Worm (Caenorhabditis elegans) whole organism, midembryonic: Measurements from ENCODE around the gene F32D8.12.

Experiments
- T22C8.4 ChIP-seq: fragments of 200-800 bp; sonication (Bioruptor generic); IDR thresholded peaks from 2 replicates; pipeline ENCODE4 v1.3.6; 2022; ENCODE audit warnings: missing genetic modification characterization, missing compliant biosample characterization
- cog-1 ChIP-seq: sonication (generic microtip); optimal IDR thresholded peaks from 2 replicates; lab custom pipeline; 2016; ENCODE audit warnings: missing genetic modification characterization, missing compliant biosample characterization
- flt-1 ChIP-seq: fragments of 200-800 bp; sonication (Bioruptor generic); IDR thresholded peaks from 2 replicates; pipeline ENCODE4 v1.3.6; 2022; ENCODE audit warnings: missing genetic modification characterization, missing compliant biosample characterization
- klf-2 ChIP-seq: fragments of 200-800 bp; sonication (Bioruptor generic); conservative IDR thresholded peaks from 2 replicates; pipeline ENCODE4 v1.3.6; 2022; ENCODE audit warnings: missing genetic modification reagents, missing genetic modification characterization, missing compliant biosample characterization
- med-1 ChIP-seq: sonication (generic microtip); optimal IDR thresholded peaks from 2 replicates; lab custom pipeline; 2017; ENCODE audit warnings: missing genetic modification characterization, mild to moderate bottlenecking, missing compliant biosample characterization, antibody characterized with exemption, missing genetic modification reagents; ENCODE audit not compliant: insufficient read depth
- ref-1 ChIP-seq: fragments of 200-800 bp; sonication (Bioruptor generic); conservative IDR thresholded peaks from 2 replicates; pipeline ENCODE4 v1.3.6; 2022; ENCODE audit warnings: missing genetic modification reagents, missing genetic modification characterization, missing compliant biosample characterization
- tab-1 ChIP-seq: fragments of 200-800 bp; sonication (Bioruptor generic); IDR thresholded peaks from 2 replicates; pipeline ENCODE4 v1.3.6; 2022; ENCODE audit warnings: missing genetic modification characterization, missing compliant biosample characterization
- ztf-23 ChIP-seq: fragments of 200-800 bp; sonication (Bioruptor generic); IDR thresholded peaks from 2 replicates; pipeline ENCODE4 v1.3.6; 2022; ENCODE audit warnings: missing genetic modification reagents, missing genetic modification characterization, missing compliant biosample characterization
- ztf-29 ChIP-seq: fragments of 200-800 bp; sonication (Bioruptor generic); IDR thresholded peaks from 2 replicates; pipeline ENCODE4 v1.3.6; 2022; ENCODE audit warnings: missing genetic modification reagents, missing genetic modification characterization, missing compliant biosample characterization

The F32D8.12 gene

DNA sequence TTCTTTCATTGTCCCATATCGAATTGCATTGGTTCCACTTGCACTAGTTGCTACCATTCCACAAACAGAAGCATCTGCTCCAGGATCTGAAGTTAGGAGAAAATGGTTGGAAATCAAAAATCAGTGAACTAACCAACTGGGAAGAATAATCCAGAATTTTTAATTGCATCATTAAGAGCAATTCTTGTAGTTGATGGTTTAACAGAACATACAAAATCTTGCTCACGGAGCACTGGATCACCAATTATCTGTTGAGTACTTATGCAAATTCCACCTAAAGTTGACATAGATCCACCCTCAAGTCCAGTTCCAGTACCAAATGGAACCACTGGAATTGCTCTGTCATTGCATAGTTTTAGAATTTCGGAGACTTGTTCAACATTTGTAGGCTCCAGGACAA lies 1.1 kb downstream of the F32D8.12 start:
- TF ChIP-seq cog-1, result no peak
- TF ChIP-seq flt-1 (GFP tag; lab: Robert Waterston, UW), result no peak
- TF ChIP-seq med-1, result no peak
- TF ChIP-seq klf-2, result no peak
- no peak for TF ChIP-seq ztf-29 (GFP tag; lab: Robert Waterston, UW)
- no peak for TF ChIP-seq ztf-23 (GFP tag; lab: Robert Waterston, UW)
- TF ChIP-seq ref-1 (GFP tag; lab: Robert Waterston, UW), result no peak
- TF ChIP-seq T22C8.4, result no peak
- TF ChIP-seq tab-1 (GFP tag; lab: Robert Waterston, UW), result no peak

DNA sequence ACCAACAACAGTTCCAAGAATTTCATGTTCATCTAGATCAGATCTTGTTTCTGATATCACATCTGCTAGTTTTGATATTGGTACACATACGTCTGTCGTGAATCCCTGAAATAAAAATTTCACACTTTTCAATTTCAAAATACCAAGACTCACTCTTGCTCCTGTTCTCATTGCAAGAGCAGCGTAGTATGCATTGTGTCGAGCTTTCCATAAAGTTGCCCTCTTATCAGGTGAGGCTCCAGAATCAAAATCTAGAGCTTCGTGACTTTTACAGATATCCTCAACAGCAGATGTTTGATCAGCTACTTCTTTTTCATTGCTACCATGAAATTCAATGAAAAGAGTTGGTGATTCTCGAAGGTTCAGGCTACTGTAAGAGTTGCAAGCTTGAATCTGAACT lies 1.8 kb downstream of the F32D8.12 start, which contains the start of gene F32D8.11:
F32D8.11 (minus strand) TSS at position 101 of the 400 bp plus-strand sequence.
- TF ChIP-seq ztf-23 (GFP tag; lab: Robert Waterston, UW) (no peak), ztf-29 (GFP tag; lab: Robert Waterston, UW) (no peak), ref-1 (GFP tag; lab: Robert Waterston, UW) (no peak), med-1 (no peak)

DNA sequence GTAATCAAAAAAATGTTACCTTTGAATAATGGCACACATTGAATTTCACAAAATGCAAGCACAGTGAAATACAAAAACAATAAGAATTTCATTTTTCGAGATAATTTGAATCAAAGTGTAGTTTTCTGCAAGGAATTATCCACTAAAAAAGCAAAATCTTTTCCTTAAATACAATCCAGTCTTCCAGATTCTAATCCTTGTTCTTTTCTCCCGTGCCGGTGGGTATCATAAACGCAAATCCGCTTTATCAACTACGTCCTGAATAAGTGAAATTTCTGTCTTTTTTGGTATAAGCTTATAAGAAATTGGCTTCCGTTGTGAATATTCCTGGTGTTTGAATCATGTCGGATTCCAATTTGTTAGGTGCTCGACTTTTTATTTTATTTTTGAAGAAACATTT lies 2.7 kb downstream of the F32D8.12 start:
- TF ChIP-seq T22C8.4 (no peak), tab-1 (GFP tag; lab: Robert Waterston, UW) (no peak), med-1 (no peak), ztf-23 (GFP tag; lab: Robert Waterston, UW) (no peak), ztf-29 (GFP tag; lab: Robert Waterston, UW) (no peak), klf-2 (no peak), cog-1 (no peak), flt-1 (GFP tag; lab: Robert Waterston, UW) (no peak), ref-1 (GFP tag; lab: Robert Waterston, UW) (no peak)

DNA sequence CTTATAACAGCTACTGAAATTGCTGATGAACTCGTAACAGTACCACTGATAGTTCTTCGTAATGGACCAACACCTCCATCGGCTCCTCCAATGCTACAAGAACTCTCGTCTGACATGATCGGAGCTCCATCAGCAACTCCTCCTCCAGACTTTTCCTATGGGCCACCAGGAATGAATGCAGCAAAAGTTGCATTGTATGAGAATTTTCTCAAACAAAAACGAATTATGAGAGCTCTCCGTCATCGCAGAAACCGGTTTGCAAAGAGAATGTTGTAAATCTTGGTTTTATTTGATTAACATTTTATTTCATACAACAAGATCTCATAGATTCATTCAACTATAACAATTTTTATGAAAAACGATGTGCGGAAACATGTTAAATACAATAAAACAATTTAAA lies 3.3 kb downstream of the F32D8.12 start:
- no peak for TF ChIP-seq ztf-29 (GFP tag; lab: Robert Waterston, UW)
- TF ChIP-seq flt-1 (GFP tag; lab: Robert Waterston, UW), result no peak
- TF ChIP-seq T22C8.4, result no peak
- TF ChIP-seq ztf-23 (GFP tag; lab: Robert Waterston, UW), result no peak
- no peak for TF ChIP-seq cog-1
- TF ChIP-seq klf-2, result no peak
- TF ChIP-seq tab-1 (GFP tag; lab: Robert Waterston, UW), result no peak
- no peak for TF ChIP-seq ref-1 (GFP tag; lab: Robert Waterston, UW)
- TF ChIP-seq med-1, result no peak

DNA sequence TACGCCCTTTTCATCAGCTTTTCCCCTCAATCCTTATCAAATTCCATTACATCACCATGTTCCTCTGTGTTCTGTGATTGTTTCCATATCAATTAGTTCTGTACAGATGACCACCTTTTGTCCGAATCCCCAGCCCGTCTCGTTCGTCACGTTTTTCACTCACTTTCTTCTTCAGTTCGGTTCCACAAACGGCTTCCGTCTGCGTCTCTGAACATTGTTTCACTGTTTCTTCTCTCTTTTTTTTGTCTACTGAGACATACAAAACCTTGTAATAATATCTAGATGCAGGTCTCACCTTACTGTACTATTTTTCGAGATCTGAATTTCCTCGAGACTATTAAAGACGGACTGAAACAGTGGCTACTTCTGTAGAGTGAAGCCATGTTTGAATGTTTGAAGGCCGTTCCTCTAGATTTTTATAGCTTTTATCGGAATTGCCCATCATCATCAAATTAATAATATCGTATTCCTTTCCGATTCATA lies 4.4 kb downstream of the F32D8.12 start, which contains the start of gene F32D8.3:
F32D8.3 (plus strand) TSS at position 433 of the 483 bp plus-strand sequence.
- TF ChIP-seq ztf-29 (GFP tag; lab: Robert Waterston, UW) (no peak), tab-1 (GFP tag; lab: Robert Waterston, UW) (no peak), ref-1 (GFP tag; lab: Robert Waterston, UW) (no peak), flt-1 (GFP tag; lab: Robert Waterston, UW) (no peak), T22C8.4 (no peak), cog-1 (no peak), med-1 (no peak), klf-2 (no peak), ztf-23 (GFP tag; lab: Robert Waterston, UW) (no peak)

DNA sequence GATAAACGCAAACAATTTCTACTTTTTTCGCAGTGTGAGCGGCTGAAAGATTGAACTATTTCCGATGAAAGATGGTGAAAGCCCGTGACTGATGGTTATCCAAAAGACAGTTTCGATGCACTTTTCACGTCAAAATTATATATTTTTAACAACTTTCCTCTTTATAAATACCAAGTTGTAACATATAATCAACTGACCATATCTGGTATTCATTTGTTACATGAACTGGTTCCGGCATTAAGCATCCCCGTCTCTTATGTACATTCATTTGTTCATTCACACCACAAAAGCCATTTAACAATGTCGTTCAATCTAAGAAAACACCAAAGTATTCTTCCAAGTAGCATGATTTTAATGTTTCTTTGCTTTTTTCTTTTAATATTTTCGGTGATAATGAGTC lies 7.3 kb downstream of the F32D8.12 start, which contains the start of gene F32D8.2:
F32D8.2 (plus strand) TSS at position 301 of the 400 bp plus-strand sequence.
- TF ChIP-seq ztf-23 (GFP tag; lab: Robert Waterston, UW), result no peak
- no peak for TF ChIP-seq med-1
- no peak for TF ChIP-seq klf-2
- no peak for TF ChIP-seq cog-1
- TF ChIP-seq ztf-29 (GFP tag; lab: Robert Waterston, UW), result no peak
- TF ChIP-seq T22C8.4, result no peak
- TF ChIP-seq tab-1 (GFP tag; lab: Robert Waterston, UW), result no peak
- TF ChIP-seq flt-1 (GFP tag; lab: Robert Waterston, UW), result no peak
- no peak for TF ChIP-seq ref-1 (GFP tag; lab: Robert Waterston, UW)

DNA sequence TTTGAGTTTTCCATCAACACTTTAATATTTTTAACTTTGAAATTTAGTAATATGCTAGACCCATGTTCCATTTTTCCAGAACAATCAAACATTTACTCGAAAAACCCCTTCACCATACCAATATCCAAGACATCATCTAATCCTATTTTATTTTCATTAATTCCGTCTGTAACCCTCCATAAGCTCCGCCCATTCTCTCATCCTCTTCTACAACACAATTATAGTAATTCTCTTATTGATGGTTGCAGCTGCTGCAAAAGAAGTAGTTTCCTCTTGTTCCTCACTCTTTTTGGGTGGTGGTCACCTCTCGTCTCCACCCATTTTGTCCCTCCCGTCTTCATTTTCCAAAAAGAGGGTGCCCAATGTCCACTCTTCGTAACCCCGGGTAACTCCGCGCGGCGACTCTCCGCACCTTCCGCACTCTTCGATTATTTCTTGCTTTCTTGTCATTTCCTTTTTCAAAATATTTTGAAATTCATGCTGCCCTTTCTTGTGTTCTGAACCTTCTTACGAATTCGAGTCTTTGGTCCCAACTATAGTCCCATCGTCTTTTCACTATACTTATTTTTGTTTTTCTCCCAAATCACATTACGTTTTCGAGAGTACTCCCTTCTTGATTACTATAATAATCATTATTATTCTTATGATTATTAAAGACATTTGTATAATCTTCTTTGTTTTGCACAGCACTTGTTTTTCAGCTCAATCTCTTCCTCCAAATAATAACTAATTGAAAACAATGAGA lies 10.5 kb downstream of the F32D8.12 start, which contains the start of gene F32D8.1:
F32D8.1 (plus strand) TSS at position 695 of the 745 bp plus-strand sequence.
- no peak for TF ChIP-seq ref-1 (GFP tag; lab: Robert Waterston, UW)
- no peak for TF ChIP-seq med-1
- TF ChIP-seq flt-1 (GFP tag; lab: Robert Waterston, UW), result no peak

DNA sequence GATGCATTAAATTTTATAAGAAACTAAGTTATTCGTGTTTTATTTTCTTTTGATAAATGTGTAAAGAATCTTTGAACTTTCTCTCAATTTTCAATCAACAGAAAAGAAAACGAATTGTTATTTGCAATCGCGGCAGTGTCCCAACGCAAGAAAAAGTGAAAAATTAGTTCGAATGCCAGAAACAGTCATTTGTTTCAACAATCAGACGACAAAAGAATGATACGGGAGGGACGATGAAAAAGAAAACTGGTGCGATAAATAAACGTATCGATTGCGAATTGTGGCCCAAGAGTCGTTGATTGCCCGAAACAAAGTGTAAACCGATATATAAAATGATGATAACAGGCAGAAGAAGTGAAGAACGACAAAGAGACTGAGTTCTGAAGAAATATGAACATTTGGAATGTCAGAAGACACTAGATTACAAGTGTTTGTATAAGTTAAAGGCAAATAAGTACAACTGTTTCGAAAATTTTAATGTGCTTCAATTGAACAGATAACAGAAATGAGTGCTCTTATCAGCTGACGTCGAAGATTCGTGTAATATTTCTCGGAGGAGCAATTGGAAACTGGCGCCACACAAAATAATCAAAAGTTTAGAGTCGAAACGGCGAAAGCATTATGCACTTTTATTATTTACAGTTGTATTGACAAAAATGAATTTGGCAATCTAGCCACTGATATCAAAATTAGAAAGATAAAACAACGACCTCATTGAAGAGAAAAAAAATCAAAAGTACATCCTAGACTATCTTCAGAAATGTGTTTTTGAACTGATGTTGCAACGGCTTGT lies 12.8 kb downstream of the F32D8.12 start:
- TF ChIP-seq tab-1 (GFP tag; lab: Robert Waterston, UW), result no peak
- TF ChIP-seq klf-2, result no peak
- no peak for TF ChIP-seq med-1
- no peak for TF ChIP-seq ztf-23 (GFP tag; lab: Robert Waterston, UW)
- TF ChIP-seq T22C8.4, result no peak
- no peak for TF ChIP-seq ztf-29 (GFP tag; lab: Robert Waterston, UW)
- no peak for TF ChIP-seq flt-1 (GFP tag; lab: Robert Waterston, UW)
- no peak for TF ChIP-seq cog-1
- no peak for TF ChIP-seq ref-1 (GFP tag; lab: Robert Waterston, UW)

DNA sequence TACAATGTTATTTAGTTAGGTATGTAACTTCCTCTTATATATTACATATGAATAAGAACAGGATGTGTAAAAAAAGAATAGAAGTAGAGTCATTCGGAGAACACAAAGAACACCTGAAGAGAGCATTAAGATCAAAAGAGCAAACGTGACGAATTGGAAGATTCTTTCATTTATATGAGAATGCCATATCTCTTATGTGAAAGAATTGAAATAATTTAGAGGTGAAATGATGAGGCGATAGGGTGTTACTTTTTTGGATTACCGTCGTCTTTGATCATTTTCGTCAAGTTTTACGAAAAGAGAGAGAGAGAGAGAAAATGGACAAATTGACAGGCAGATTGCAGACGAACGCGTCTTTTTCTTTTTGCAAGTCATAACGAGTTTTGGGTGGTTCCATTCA lies 14.3 kb downstream of the F32D8.12 start:
- TF ChIP-seq cog-1 (no peak), med-1 (no peak), flt-1 (GFP tag; lab: Robert Waterston, UW) (no peak), ztf-29 (GFP tag; lab: Robert Waterston, UW) (no peak), ztf-23 (GFP tag; lab: Robert Waterston, UW) (no peak), T22C8.4 (no peak), ref-1 (GFP tag; lab: Robert Waterston, UW) (no peak), tab-1 (GFP tag; lab: Robert Waterston, UW) (no peak), klf-2 (no peak)
